Fruit fly (Drosophila melanogaster): ENCODE results near the gene Gprk2.

The Gprk2 gene

DNA sequence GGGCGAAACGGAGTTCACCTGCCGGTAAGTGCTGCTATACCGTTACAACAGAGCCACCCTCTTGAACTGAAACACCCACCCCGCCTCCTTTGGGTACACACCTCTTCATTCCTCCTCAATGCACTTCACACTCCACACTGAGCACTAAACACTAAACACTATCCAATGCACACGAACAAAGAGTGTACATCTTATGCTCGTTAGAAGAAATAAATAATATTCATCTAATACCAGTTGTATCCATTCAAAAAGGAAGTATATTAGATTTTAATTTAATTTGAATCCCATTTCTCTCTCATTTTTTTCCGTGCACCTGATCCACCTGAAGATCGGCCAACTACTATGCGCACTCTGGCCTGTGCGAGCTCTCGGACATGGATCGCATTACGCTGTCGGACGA is 98.6 kb downstream of the Gprk2 start (continued):
- TF ChIP-seq ss (GFP tag; optimal IDR thresholded peaks at IDR 0.05) (peak in 1 of 2 experiments; percentile 67), svp (GFP tag) (peak; percentile 58), pdm3 (GFP tag; optimal IDR thresholded peaks at IDR 0.05) (peak; percentile 35), CG6276 (GFP tag; optimal IDR thresholded peaks at IDR 0.05) (no peak), CG11294 (GFP tag; IDR thresholded peaks at IDR 0.05) (no peak), CG10669 (GFP tag; optimal IDR thresholded peaks at IDR 0.05) (peak; percentile 51), OdsH (GFP tag; optimal IDR thresholded peaks at IDR 0.05) (peak; percentile 24), Hr38 (GFP tag; optimal IDR thresholded peaks at IDR 0.05) (no peak), fd85E (GFP tag; optimal IDR thresholded peaks at IDR 0.05) (no peak), CG8119 (GFP tag; IDR thresholded peaks at IDR 0.05) (peak; percentile 36; the same call in 1 of the 3 replicates), Met (GFP tag; optimal IDR thresholded peaks at IDR 0.05) (peak; percentile 30), achi (GFP tag; optimal IDR thresholded peaks at IDR 0.05) (peak; percentile 26), esn (GFP tag; optimal IDR thresholded peaks at IDR 0.05) (peak; percentile 14), Hr39 (GFP tag; optimal IDR thresholded peaks at IDR 0.05) (peak; percentile 12), CG16779 (tag; optimal IDR thresholded peaks at IDR 0.05) (no peak), Smox (GFP tag; optimal IDR thresholded peaks at IDR 0.05) (peak; percentile 8), CG32006 (GFP tag; optimal IDR thresholded peaks at IDR 0.05) (peak; percentile 31), Eip78C (GFP tag) (peak; percentile 84), CG9139 (GFP tag; optimal IDR thresholded peaks at IDR 0.05) (no peak), fd59A (GFP tag; optimal IDR thresholded peaks at IDR 0.05) (no peak), spab (GFP tag; optimal IDR thresholded peaks at IDR 0.05) (peak; percentile 41), CG4318 (GFP tag; optimal IDR thresholded peaks at IDR 0.05) (no peak), eg (GFP tag; IDR thresholded peaks at IDR 0.05) (no peak), Ets21C (GFP tag; optimal IDR thresholded peaks at IDR 0.05) (no peak), fkh (GFP tag; optimal IDR thresholded peaks at IDR 0.05) (no peak), Hr4 (GFP tag; optimal IDR thresholded peaks at IDR 0.05) (peak; percentile 16), Eip93F (GFP tag; optimal IDR thresholded peaks at IDR 0.05) (no peak), CG6792 (GFP tag; optimal IDR thresholded peaks at IDR 0.05) (peak; percentile 32), CG8319 (GFP tag; optimal IDR thresholded peaks at IDR 0.05) (no peak), Lpt (GFP tag; optimal IDR thresholded peaks at IDR 0.05) (no peak), dsx (GFP tag; optimal IDR thresholded peaks at IDR 0.05; ENCODE audit: poor library complexity, severe bottlenecking) (peak; percentile 12)

DNA sequence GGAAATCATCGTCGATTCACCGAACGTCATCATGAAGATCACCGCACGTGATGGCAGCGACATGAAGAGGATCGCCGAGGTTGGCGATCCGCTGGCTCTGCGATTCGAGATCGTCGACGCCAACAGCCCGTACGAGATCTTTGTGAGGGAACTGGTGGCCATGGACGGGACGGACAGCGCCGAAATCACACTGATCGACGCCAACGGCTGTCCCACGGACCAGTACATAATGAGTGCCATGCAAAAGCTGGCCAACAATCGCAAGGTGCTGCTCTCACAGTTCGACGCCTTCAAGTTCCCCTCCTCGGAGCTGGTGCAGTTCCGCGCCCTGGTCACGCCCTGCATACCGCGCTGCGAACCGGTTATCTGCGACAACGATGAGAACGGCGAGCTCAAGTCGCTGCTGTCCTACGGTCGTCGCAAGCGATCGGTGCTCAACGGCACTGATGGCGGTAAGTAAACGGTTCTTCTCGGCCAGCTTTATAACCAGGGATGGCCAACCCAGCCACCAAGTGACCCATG is 99.7 kb downstream of the Gprk2 start:
- TF ChIP-seq pdm3 (GFP tag; optimal IDR thresholded peaks at IDR 0.05) (no peak), CG11762 (GFP tag; optimal IDR thresholded peaks at IDR 0.05; ENCODE audit: insufficient read depth) (no peak), cyc (GFP tag; optimal IDR thresholded peaks at IDR 0.05) (no peak), CG4318 (GFP tag; optimal IDR thresholded peaks at IDR 0.05) (no peak), CG6854 (GFP tag; optimal IDR thresholded peaks at IDR 0.05) (peak; percentile 75), CG1621 (tag; optimal IDR thresholded peaks at IDR 0.05) (peak; percentile 75), CG11294 (GFP tag; IDR thresholded peaks at IDR 0.05) (no peak)

DNA sequence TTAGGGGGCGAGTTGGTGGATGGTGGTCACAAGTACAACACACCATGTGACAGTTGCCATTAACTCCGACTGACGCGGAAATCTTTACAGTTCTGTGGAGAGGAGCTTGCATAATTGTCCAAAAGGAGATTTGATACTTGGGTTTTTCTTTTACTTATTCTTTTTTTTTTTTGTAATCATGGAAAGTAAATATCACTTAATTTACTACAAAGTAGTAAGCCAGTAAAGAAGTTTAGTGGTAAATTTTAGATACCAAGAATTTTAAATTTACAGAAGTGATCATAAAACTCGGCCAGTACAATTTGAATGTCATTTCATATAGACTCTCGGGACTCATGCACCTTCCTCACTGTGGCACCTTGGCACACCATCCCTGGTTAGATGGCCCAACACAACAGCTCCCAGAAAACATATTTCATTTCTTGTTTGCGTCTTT is 100.2 kb downstream of the Gprk2 start:
- TF ChIP-seq CG31627 (GFP tag; optimal IDR thresholded peaks at IDR 0.05) (peak; percentile 79), CG9139 (GFP tag; optimal IDR thresholded peaks at IDR 0.05) (no peak), topi (GFP tag; optimal IDR thresholded peaks at IDR 0.05) (peak; percentile 74), Sox102F (GFP tag; optimal IDR thresholded peaks at IDR 0.05) (peak; percentile 64), CG3032 (tag; optimal IDR thresholded peaks at IDR 0.05) (peak; percentile 32), CG8119 (GFP tag; IDR thresholded peaks at IDR 0.05) (no peak), Ets96B (tag; optimal IDR thresholded peaks at IDR 0.05) (no peak), CG11762 (GFP tag; optimal IDR thresholded peaks at IDR 0.05; ENCODE audit: insufficient read depth) (peak; percentile 7), CG3919 (GFP tag; optimal IDR thresholded peaks at IDR 0.05) (peak; percentile 46), CG11294 (GFP tag; IDR thresholded peaks at IDR 0.05) (no peak), CG34406 (GFP tag; optimal IDR thresholded peaks at IDR 0.05) (peak; percentile 61), CG4318 (GFP tag; optimal IDR thresholded peaks at IDR 0.05) (no peak), esn (GFP tag; optimal IDR thresholded peaks at IDR 0.05) (peak; percentile 84), CG6792 (GFP tag; optimal IDR thresholded peaks at IDR 0.05) (peak; percentile 58), lz (GFP tag; optimal IDR thresholded peaks at IDR 0.05) (peak; percentile 80), CG7368 (GFP tag; optimal IDR thresholded peaks at IDR 0.05) (no peak), CG6276 (GFP tag; optimal IDR thresholded peaks at IDR 0.05) (no peak), achi (GFP tag; optimal IDR thresholded peaks at IDR 0.05) (peak; percentile 54), Met (GFP tag; optimal IDR thresholded peaks at IDR 0.05) (peak; percentile 78), spab (GFP tag; optimal IDR thresholded peaks at IDR 0.05) (peak; percentile 3), CG6808 (GFP tag; optimal IDR thresholded peaks at IDR 0.05) (peak; percentile 65), Eip78C (GFP tag) (peak; percentile 88), net (GFP tag; optimal IDR thresholded peaks at IDR 0.05) (peak; percentile 7), pdm3 (GFP tag; optimal IDR thresholded peaks at IDR 0.05) (peak; percentile 61), CG32006 (GFP tag; optimal IDR thresholded peaks at IDR 0.05) (peak; percentile 26), svp (GFP tag) (peak; percentile 86)

All from whole organism, prepupa.